Worm (Caenorhabditis elegans): ENCODE measurements around the gene lips-15.

ce11 chrII:12572760-12573159 lies 31.4 kb upstream of the lips-15 start, which contains the start of gene Y38E10A.35:
- TF ChIP-seq snpc-4 (tag; optimal IDR thresholded peaks at IDR 0.05) (no peak), unc-39 (tag; optimal IDR thresholded peaks at IDR 0.05) (no peak), drap-1 (GFP tag; optimal IDR thresholded peaks at IDR 0.05) (no peak), pha-4 (tag; optimal IDR thresholded peaks at IDR 0.05) (no peak), nhr-76 (tag; optimal IDR thresholded peaks at IDR 0.05) (no peak), lsy-2 (tag; optimal IDR thresholded peaks at IDR 0.05) (no peak), tbx-8 (GFP tag; optimal IDR thresholded peaks at IDR 0.05) (no peak), ceh-43 (GFP tag; optimal IDR thresholded peaks at IDR 0.05) (no peak)
